Worm (Caenorhabditis elegans) whole organism, L3 larva: ENCODE data around the gene F54A3.2.
"Not testable (repeated sequence)": the region's sequence is repeated elsewhere in the genome, so short reads cannot be mapped to it uniquely, and the experiment has no call there.

Experiments used
- R02D3.7 ChIP-seq: fragments of 150-350 bp; optimal IDR thresholded peaks from 2 replicates; lab custom pipeline; 2014; ENCODE audit warnings: missing biosample characterization, missing genetic modification characterization
- ZK546.5 ChIP-seq: sonication (generic microtip); optimal IDR thresholded peaks from 2 replicates; lab custom pipeline; 2017; ENCODE audit warnings: missing biosample characterization, missing genetic modification characterization
- aly-2 ChIP-seq: fragments of 150-350 bp; optimal IDR thresholded peaks from 2 replicates; lab custom pipeline; 2014; ENCODE audit warnings: missing biosample characterization, missing genetic modification characterization
- ceh-16 ChIP-seq: sonication (generic microtip); optimal IDR thresholded peaks from 2 replicates; lab custom pipeline; 2017; ENCODE audit warnings: missing biosample characterization, missing genetic modification characterization
- ceh-28 ChIP-seq: fragments of 150-350 bp; optimal IDR thresholded peaks from 2 replicates; lab custom pipeline; 2014; ENCODE audit warnings: missing biosample characterization, missing genetic modification reagents, missing genetic modification characterization
- ceh-82 ChIP-seq: fragments of 150-350 bp; optimal IDR thresholded peaks from 2 replicates; lab custom pipeline; 2014; ENCODE audit warnings: missing biosample characterization, missing genetic modification characterization
- ceh-9 ChIP-seq: sonication (generic microtip); optimal IDR thresholded peaks from 2 replicates; lab custom pipeline; 2018; ENCODE audit warnings: missing biosample characterization, missing genetic modification characterization
- daf-12 ChIP-seq: fragments of 150-350 bp; optimal IDR thresholded peaks from 2 replicates; lab custom pipeline; 2014; ENCODE audit warnings: missing biosample characterization, missing genetic modification reagents, missing genetic modification characterization
- egl-27 ChIP-seq: sonication (generic microtip); optimal IDR thresholded peaks from 4 replicates; lab custom pipeline; 2017; ENCODE audit warnings: missing biosample characterization, missing genetic modification reagents, missing genetic modification characterization
- egl-5 ChIP-seq: fragments of 150-350 bp; optimal IDR thresholded peaks from 2 replicates; lab custom pipeline; 2017; ENCODE audit warnings: missing biosample characterization, missing genetic modification reagents, missing genetic modification characterization, inconsistent platforms
- elt-1 ChIP-seq: fragments of 150-350 bp; optimal IDR thresholded peaks from 2 replicates; lab custom pipeline; 2014; ENCODE audit warnings: missing biosample characterization, missing genetic modification characterization
- elt-2 ChIP-seq: sonication (generic microtip); optimal IDR thresholded peaks from 2 replicates; lab custom pipeline; 2016; ENCODE audit warnings: missing genetic modification reagents, mild to moderate bottlenecking, missing genetic modification characterization, missing compliant biosample characterization
- eor-1 ChIP-seq, 2 experiments: fragments of 150-350 bp; optimal IDR thresholded peaks; 2 replicates each; lab custom pipeline; 2014 to 2018; ENCODE audit warnings: missing biosample characterization in 2 of 2, missing genetic modification characterization in 2 of 2
- fkh-2 ChIP-seq: fragments of 150-350 bp; optimal IDR thresholded peaks from 2 replicates; lab custom pipeline; 2014; ENCODE audit warnings: missing biosample characterization, missing genetic modification reagents, missing genetic modification characterization
- fos-1 ChIP-seq: fragments of 150-350 bp; optimal IDR thresholded peaks from 2 replicates; lab custom pipeline; 2014; ENCODE audit warnings: missing biosample characterization, missing genetic modification characterization
- hmg-11 ChIP-seq: sonication (generic microtip); optimal IDR thresholded peaks from 2 replicates; lab custom pipeline; 2016; ENCODE audit warnings: missing genetic modification characterization, missing compliant biosample characterization
- jun-1 ChIP-seq: fragments of 150-350 bp; optimal IDR thresholded peaks from 2 replicates; lab custom pipeline; 2014; ENCODE audit warnings: missing biosample characterization, missing genetic modification reagents, missing genetic modification characterization
- lin-15B ChIP-seq: fragments of 150-350 bp; optimal IDR thresholded peaks from 2 replicates; lab custom pipeline; 2014; ENCODE audit warnings: missing biosample characterization, missing genetic modification characterization
- lsy-12 ChIP-seq: sonication (generic microtip); optimal IDR thresholded peaks from 2 replicates; lab custom pipeline; 2016; ENCODE audit warnings: mild to moderate bottlenecking, missing genetic modification characterization, missing compliant biosample characterization
- mdl-1 ChIP-seq: fragments of 150-350 bp; optimal IDR thresholded peaks from 2 replicates; lab custom pipeline; 2014; ENCODE audit warnings: missing biosample characterization, missing genetic modification characterization
- mml-1 ChIP-seq: fragments of 150-350 bp; sonication (generic microtip); optimal IDR thresholded peaks from 3 replicates; lab custom pipeline; 2014; ENCODE audit warnings: missing biosample characterization, missing genetic modification characterization
- nfya-1 ChIP-seq: sonication (generic microtip); optimal IDR thresholded peaks from 2 replicates; lab custom pipeline; 2017; ENCODE audit warnings: missing genetic modification characterization, mild to moderate bottlenecking, missing compliant biosample characterization, antibody characterized with exemption, moderate library complexity; ENCODE audit not compliant: insufficient read depth
- nhr-11 ChIP-seq: fragments of 150-350 bp; optimal IDR thresholded peaks from 2 replicates; lab custom pipeline; 2014; ENCODE audit warnings: missing biosample characterization, missing genetic modification characterization
- nhr-12 ChIP-seq: fragments of 150-350 bp; optimal IDR thresholded peaks from 2 replicates; lab custom pipeline; 2014; ENCODE audit warnings: missing biosample characterization, missing genetic modification characterization
- nhr-25 ChIP-seq: sonication (generic microtip); optimal IDR thresholded peaks from 2 replicates; lab custom pipeline; 2017; ENCODE audit warnings: missing biosample characterization, missing genetic modification characterization
- nhr-28 ChIP-seq: fragments of 150-350 bp; optimal IDR thresholded peaks from 2 replicates; lab custom pipeline; 2014; ENCODE audit warnings: missing biosample characterization, missing genetic modification characterization
- nhr-43 ChIP-seq: sonication (generic microtip); optimal IDR thresholded peaks from 2 replicates; lab custom pipeline; 2016; ENCODE audit warnings: mild to moderate bottlenecking, missing genetic modification characterization, missing compliant biosample characterization; ENCODE audit not compliant: poor library complexity, severe bottlenecking
- nhr-67 ChIP-seq: fragments of 150-350 bp; optimal IDR thresholded peaks from 2 replicates; lab custom pipeline; 2014; ENCODE audit warnings: missing biosample characterization, missing genetic modification characterization
- nhr-76 ChIP-seq: fragments of 150-350 bp; sonication (generic microtip); optimal IDR thresholded peaks from 5 replicates; lab custom pipeline; 2014; ENCODE audit warnings: missing biosample characterization, missing genetic modification characterization
- pha-4 ChIP-seq: fragments of 150-350 bp; optimal IDR thresholded peaks from 2 replicates; lab custom pipeline; 2014; ENCODE audit warnings: missing biosample characterization, missing genetic modification reagents, missing genetic modification characterization
- sea-2 ChIP-seq: fragments of 150-350 bp; sonication (generic microtip); optimal IDR thresholded peaks from 4 replicates; lab custom pipeline; 2014; ENCODE audit warnings: missing biosample characterization, missing genetic modification reagents, missing genetic modification characterization
- skn-1 ChIP-seq: fragments of 150-350 bp; optimal IDR thresholded peaks from 2 replicates; lab custom pipeline; 2014; ENCODE audit warnings: missing biosample characterization, missing genetic modification characterization
- unc-39 ChIP-seq: sonication (generic microtip); optimal IDR thresholded peaks from 4 replicates; lab custom pipeline; 2017; ENCODE audit warnings: missing biosample characterization, missing genetic modification characterization
- zag-1 ChIP-seq: fragments of 150-350 bp; optimal IDR thresholded peaks from 2 replicates; lab custom pipeline; 2014; ENCODE audit warnings: missing biosample characterization, missing genetic modification characterization
- ztf-11 ChIP-seq: fragments of 150-350 bp; optimal IDR thresholded peaks from 2 replicates; lab custom pipeline; 2014; ENCODE audit warnings: missing biosample characterization, missing genetic modification characterization

F54A3.2 gene

ce11 chrII:2232429-2232828 is 11.0 kb upstream of the F54A3.2 start, which contains the start of gene F54A3.6:
F54A3.6 (minus strand) TSS chrII:2232470.
- TF ChIP-seq egl-27 (tag; lab: Kevin White, UChicago); unc-39; lsy-12: not testable (repeated sequence)

ce11 chrII:2233240-2233639 is 10.2 kb upstream of the F54A3.2 start, which contains the start of gene cct-3:
cct-3 (plus strand) TSS chrII:2233540.
- TF ChIP-seq ceh-82 (tag; lab: Kevin White, UChicago): no peak
- no peak for TF ChIP-seq mml-1 (tag; lab: Kevin White, UChicago)
- no peak for TF ChIP-seq fkh-2
- no peak for TF ChIP-seq aly-2 (tag; lab: Kevin White, UChicago)
- TF ChIP-seq ceh-16 (tag; lab: Kevin White, UChicago): no peak
- no peak for TF ChIP-seq nhr-67
- TF ChIP-seq egl-5 (tag; lab: Kevin White, UChicago): no peak
- TF ChIP-seq elt-1 (tag; lab: Kevin White, UChicago): no peak
- no peak for TF ChIP-seq unc-39
- no peak for TF ChIP-seq nhr-25 (tag; lab: Kevin White, UChicago)
- TF ChIP-seq nhr-11: no peak
- TF ChIP-seq nhr-43: no peak
- TF ChIP-seq egl-27 (tag; lab: Kevin White, UChicago): no peak
- no peak for TF ChIP-seq sea-2 (GFP tag; lab: Kevin White, UChicago)
- no peak for TF ChIP-seq elt-2

DNA sequence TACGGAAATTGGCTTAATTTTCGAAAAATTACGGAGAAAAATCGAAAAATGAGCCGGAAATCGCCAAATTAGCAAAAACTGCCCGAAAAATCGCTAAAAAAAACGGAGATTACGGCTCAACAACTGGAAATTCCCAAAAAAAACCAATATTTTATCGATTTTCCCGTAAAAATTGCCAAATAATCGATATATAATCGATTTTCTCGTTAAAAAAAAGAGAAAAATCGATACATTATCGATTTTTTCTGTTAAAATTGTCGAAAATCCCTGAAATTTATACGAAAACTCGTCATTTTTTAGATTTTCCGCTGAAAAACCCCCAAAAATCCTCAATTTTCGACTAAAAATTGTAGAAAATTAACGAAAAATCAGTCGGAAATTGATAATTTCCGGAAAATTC is 7.1 kb upstream of the F54A3.2 start:
- TF ChIP-seq zag-1 (tag; lab: Kevin White, UChicago): no peak
- TF ChIP-seq ceh-28 (tag; lab: Kevin White, UChicago): peak; percentile 75

ce11 chrII:2251617-2252016 is 8.2 kb downstream of the F54A3.2 start:
- TF ChIP-seq R02D3.7 (tag; lab: Kevin White, UChicago) (no peak), ceh-82 (tag; lab: Kevin White, UChicago) (no peak), lin-15B (no peak), mdl-1 (tag; lab: Kevin White, UChicago) (no peak), elt-2 (no peak), nhr-28 (tag; lab: Kevin White, UChicago) (no peak), daf-12 (no peak), lsy-12 (no peak), nhr-43 (no peak), eor-1 (tag; optimal IDR thresholded peaks at IDR 0.05; lab: Kevin White, UChicago) (no peak), nhr-11 (no peak), hmg-11 (tag; lab: Kevin White, UChicago) (no peak), nhr-67 (no peak), pha-4 (no peak), egl-5 (tag; lab: Kevin White, UChicago) (no peak), elt-1 (tag; lab: Kevin White, UChicago) (no peak)

- TF ChIP-seq ceh-28 (tag; lab: Kevin White, UChicago) (no peak), nhr-11 (no peak), hmg-11 (tag; lab: Kevin White, UChicago) (no peak), ZK546.5 (tag; lab: Kevin White, UChicago) (no peak), ztf-11 (tag; lab: Kevin White, UChicago) (no peak), eor-1 (tag; optimal IDR thresholded peaks at IDR 0.05; lab: Kevin White, UChicago) (no peak), jun-1 (tag; lab: Kevin White, UChicago) (no peak), ceh-9 (no peak), lsy-12 (no peak), elt-2 (no peak), skn-1 (tag; lab: Kevin White, UChicago) (no peak), nhr-76 (no peak), aly-2 (tag; lab: Kevin White, UChicago) (no peak), nfya-1 (tag; lab: Kevin White, UChicago) (no peak)
Observed at ce11 chrII:2253676-2254075, 10.2 kb downstream of the F54A3.2 start.

DNA sequence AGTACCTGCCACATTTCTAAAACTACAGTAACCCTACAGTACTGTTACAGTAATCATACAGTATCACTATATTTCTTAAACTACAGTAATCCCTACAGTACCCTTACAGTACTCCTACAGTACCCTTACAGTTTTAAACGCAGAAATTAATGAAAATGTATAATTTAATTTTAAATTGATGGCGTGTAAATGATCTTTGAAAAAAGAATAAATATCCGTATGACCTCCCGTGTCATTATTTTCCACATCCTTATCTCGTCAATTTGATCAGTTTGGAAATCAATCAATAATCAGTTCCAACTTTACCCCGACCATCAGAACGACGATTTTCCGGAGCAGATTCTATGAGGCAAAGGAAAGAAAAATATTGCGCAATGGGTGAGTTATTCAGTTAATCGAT is 11.4 kb downstream of the F54A3.2 start, which contains the start of gene K09F6.3:
Gene K09F6.3 (plus strand): TSS at position 301 of the 400 bp plus-strand sequence.
- TF ChIP-seq nhr-12 (tag; lab: Kevin White, UChicago); fos-1 (tag; lab: Kevin White, UChicago); nhr-76: not testable (repeated sequence)
